Fruit fly (Drosophila melanogaster): Measurements from ENCODE around the gene CG42571.

DNA sequence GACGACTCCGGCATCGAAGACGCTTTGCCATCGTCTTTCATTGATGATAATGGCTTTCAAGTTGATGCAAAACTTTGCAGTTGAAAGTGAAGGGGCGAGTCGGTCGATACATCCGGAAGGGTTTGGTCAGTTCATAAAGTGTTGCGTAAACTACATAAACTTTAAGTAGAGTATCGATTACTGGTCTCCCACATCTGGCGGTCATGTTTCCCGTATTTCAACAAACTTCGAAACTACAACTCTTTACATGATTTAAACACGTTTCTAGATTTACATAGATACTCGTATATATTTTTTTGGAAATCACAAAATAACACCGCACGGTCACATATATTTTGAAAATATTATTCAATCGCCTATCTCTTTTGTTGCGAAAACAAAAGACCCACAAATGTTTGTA lies 28.5 kb upstream of the CG42571 start, which contains the start of gene CG34452:
- no peak for TF ChIP-seq Pif1B (GFP tag; optimal IDR thresholded peaks at IDR 0.05)
- no peak for TF ChIP-seq CG10348 (GFP tag; IDR thresholded peaks at IDR 0.05)
- no peak for TF ChIP-seq D1 (tag; optimal IDR thresholded peaks at IDR 0.05)
- TF ChIP-seq CG8301 (tag; optimal IDR thresholded peaks at IDR 0.05), result no peak
- TF ChIP-seq CG9948 (tag; optimal IDR thresholded peaks at IDR 0.05), result no peak
- TF ChIP-seq CG14655 (GFP tag; optimal IDR thresholded peaks at IDR 0.05), result no peak

Data from whole organism, pupa.